Worm (Caenorhabditis elegans) whole organism, L1 larva: ENCODE data around the gene M04B2.7.

Source experiments
- aha-1 ChIP-seq: fragments of 150-350 bp; optimal IDR thresholded peaks from 2 replicates; lab custom pipeline; 2014; ENCODE audit warnings: missing biosample characterization, missing genetic modification characterization
- aly-2 ChIP-seq: fragments of 150-350 bp; optimal IDR thresholded peaks from 2 replicates; lab custom pipeline; 2014; ENCODE audit warnings: missing biosample characterization, missing genetic modification characterization
- ceh-63 ChIP-seq: fragments of 200-800 bp; sonication (Bioruptor generic); optimal IDR thresholded peaks from 2 replicates; lab custom pipeline; 2018; ENCODE audit warnings: mild to moderate bottlenecking, missing genetic modification characterization, missing compliant biosample characterization
- pqm-1 ChIP-seq: sonication (generic microtip); optimal IDR thresholded peaks from 3 replicates; lab custom pipeline; 2017; ENCODE audit warnings: missing biosample characterization, missing genetic modification characterization
- unc-86 ChIP-seq: sonication (generic microtip); optimal IDR thresholded peaks from 2 replicates; lab custom pipeline; 2016; ENCODE audit warnings: missing genetic modification characterization, missing compliant biosample characterization
- ztf-11 ChIP-seq, 2 experiments: sonication (generic microtip); optimal IDR thresholded peaks; 2 replicates each; lab custom pipeline; 2016 to 2017; ENCODE audit warnings: missing genetic modification characterization in 2 of 2, missing biosample characterization in 1 of 2, missing compliant biosample characterization in 1 of 2

DNA sequence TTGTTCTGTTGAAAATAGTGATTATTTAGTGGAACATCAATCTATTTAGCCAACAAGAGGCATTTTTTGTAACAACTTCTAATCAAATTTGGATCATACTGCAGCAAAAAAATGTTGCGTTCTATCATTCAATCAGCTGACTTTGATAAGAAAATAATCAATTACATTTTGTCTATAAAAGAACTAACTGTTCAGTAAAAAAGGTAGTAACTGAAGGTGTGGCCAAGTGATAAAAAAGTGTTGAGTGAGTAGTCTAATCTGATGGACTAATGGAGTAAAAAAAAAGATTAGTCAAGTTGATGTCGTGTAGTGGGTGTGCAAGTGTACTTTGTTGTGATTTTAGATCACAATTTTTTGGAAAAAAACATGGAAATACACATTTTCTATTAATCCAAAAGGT is 56.2 kb downstream of the M04B2.7 start:
- TF ChIP-seq ztf-11 (tag; optimal IDR thresholded peaks at IDR 0.05; lab: Kevin White, UChicago) (no peak), pqm-1 (tag; lab: Kevin White, UChicago) (no peak), unc-86 (tag; lab: Kevin White, UChicago) (no peak), ceh-63 (GFP tag; lab: Kevin White, UChicago) (no peak), aly-2 (tag; lab: Kevin White, UChicago) (no peak), aha-1 (tag; lab: Kevin White, UChicago) (no peak)
